Fruit fly (Drosophila melanogaster) S2 (cell line): ENCODE data around the gene Ctl2.

Source experiments
- CG8478 ChIP-seq: fragments of >200 bp; optimal IDR thresholded peaks from 2 replicates; lab custom pipeline; 2018
- CTCF ChIP-seq, 2 experiments: fragments of >200 bp; optimal IDR thresholded peaks; 2 replicates each; lab custom pipeline; 2018

DNA sequence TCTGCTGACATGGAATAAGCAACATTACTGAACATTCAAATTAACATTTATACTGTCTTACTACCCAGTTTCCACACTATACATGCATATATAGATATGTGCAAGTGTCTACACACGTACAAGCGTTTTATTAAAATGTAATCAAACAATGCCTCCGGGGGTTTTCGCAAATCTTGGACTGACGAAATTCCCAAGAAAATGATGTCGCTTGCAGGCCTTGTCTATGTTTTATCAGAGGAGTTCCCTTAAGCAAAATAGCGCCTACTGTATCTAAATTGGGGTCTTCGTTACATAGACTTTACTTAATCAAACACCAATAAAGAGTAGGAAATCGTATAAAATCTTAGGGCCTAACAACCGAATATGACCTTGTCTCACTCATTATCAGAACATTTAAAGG lies 36.5 kb downstream of the Ctl2 start:
- TF ChIP-seq CTCF (optimal IDR thresholded peaks at IDR 0.05; lab: Kevin White, UChicago) (no peak), CG8478 (no peak)
